Worm (Caenorhabditis elegans) whole organism, mixed stage, embryonic: ENCODE data around the gene fbxa-90.

Experiments used
- bed-3 ChIP-seq: fragments of 200-800 bp; sonication (Bioruptor generic); optimal IDR thresholded peaks from 3 replicates; lab custom pipeline; 2018; ENCODE audit warnings: mild to moderate bottlenecking, missing genetic modification characterization, moderate library complexity, missing compliant biosample characterization
- blmp-1 ChIP-seq: fragments of 150-350 bp; optimal IDR thresholded peaks from 2 replicates; lab custom pipeline; 2014; ENCODE audit warnings: missing biosample characterization, missing genetic modification characterization
- ces-1 ChIP-seq: fragments of 150-350 bp; optimal IDR thresholded peaks from 2 replicates; lab custom pipeline; 2014; ENCODE audit warnings: missing biosample characterization, missing genetic modification reagents, missing genetic modification characterization
- drap-1 ChIP-seq: fragments of 200-800 bp; sonication (Bioruptor generic); optimal IDR thresholded peaks from 3 replicates; lab custom pipeline; 2018; ENCODE audit warnings: mild to moderate bottlenecking, missing genetic modification characterization, missing compliant biosample characterization
- flh-1 ChIP-seq: fragments of 200-800 bp; sonication (Bioruptor generic); optimal IDR thresholded peaks from 2 replicates; lab custom pipeline; 2018; ENCODE audit warnings: mild to moderate bottlenecking, missing genetic modification characterization, moderate library complexity, missing compliant biosample characterization
- lin-13 ChIP-seq: fragments of 150-350 bp; optimal IDR thresholded peaks from 2 replicates; lab custom pipeline; 2014; ENCODE audit warnings: missing biosample characterization, missing genetic modification characterization
- lsy-2 ChIP-seq: fragments of 150-350 bp; optimal IDR thresholded peaks from 2 replicates; lab custom pipeline; 2014; ENCODE audit warnings: missing biosample characterization, missing genetic modification characterization
- nhr-2 ChIP-seq: fragments of 150-350 bp; optimal IDR thresholded peaks from 2 replicates; lab custom pipeline; 2014; ENCODE audit warnings: missing biosample characterization, missing genetic modification characterization
- nhr-76 ChIP-seq: sonication (generic microtip); optimal IDR thresholded peaks from 2 replicates; lab custom pipeline; 2017; ENCODE audit warnings: missing biosample characterization, missing genetic modification characterization
- unc-62 ChIP-seq: fragments of 150-350 bp; optimal IDR thresholded peaks from 2 replicates; lab custom pipeline; 2014; ENCODE audit warnings: missing biosample characterization, missing genetic modification reagents, missing genetic modification characterization
- ztf-11 ChIP-seq: fragments of 150-350 bp; optimal IDR thresholded peaks from 2 replicates; lab custom pipeline; 2014; ENCODE audit warnings: missing biosample characterization, missing genetic modification characterization

DNA sequence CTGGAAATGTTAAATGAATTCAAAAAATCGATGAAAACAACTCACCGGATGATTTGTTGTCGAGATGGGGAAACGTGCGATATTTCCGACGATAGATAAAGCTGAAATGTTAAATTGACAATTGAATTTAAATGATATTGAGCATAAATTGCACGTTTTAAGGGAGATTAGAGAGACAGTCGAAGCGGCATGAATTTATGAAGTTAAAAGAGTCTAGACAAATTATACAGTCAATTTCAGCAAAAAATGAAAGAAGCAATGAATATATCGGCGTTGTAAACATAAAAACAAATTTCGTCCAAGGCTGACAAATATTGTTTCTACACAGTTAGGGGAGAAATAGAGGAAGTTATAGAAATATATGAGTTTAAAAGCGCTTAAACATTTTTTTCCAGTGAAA, 39.3 kb upstream of the fbxa-90 start, which contains the start of gene Y102A5C.36:
- TF ChIP-seq unc-62 (GFP tag; lab: Kevin White, UChicago) (no peak), lin-13 (tag; lab: Kevin White, UChicago) (no peak), lsy-2 (no peak), nhr-2 (tag; lab: Kevin White, UChicago) (no peak), blmp-1 (tag; lab: Kevin White, UChicago) (no peak), ces-1 (GFP tag; lab: Kevin White, UChicago) (no peak), drap-1 (GFP tag; lab: Kevin White, UChicago) (no peak), bed-3 (GFP tag; lab: Kevin White, UChicago) (no peak), ztf-11 (tag; lab: Kevin White, UChicago) (no peak), flh-1 (no peak), nhr-76 (tag; lab: Kevin White, UChicago) (no peak)
